Fruit fly (Drosophila melanogaster): Measurements from ENCODE around the gene tsg.

DNA sequence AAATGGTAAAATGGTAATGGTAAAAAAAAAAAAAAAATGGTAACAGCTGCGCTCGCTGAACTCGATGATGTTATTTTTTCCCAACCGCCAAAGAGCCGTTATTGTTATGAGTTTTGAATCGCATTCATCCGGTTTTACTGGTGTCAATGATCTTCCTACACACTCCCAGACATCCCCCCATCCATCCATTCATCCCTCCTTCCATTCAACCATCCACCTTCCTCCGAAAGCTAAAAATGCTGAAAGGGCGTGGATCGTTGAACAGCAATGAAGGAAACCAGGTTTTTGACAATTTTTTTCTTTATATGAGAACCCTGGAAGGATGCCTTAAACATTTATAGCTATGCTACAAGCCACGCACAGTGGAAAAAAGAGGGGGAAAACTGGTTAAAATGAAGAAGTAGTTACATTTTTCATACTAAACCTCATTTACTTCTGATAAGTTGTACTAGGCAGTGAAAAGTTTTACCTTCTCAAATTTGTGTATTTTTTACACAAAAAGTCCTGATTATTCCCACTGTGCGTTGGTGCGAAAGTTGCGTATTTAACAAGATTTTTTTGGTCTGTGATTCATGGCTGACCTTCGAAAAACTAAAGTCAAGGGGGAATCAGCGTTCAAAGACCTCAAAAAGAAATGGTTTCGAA lies 11.3 kb upstream of the tsg start:
- no peak for TF ChIP-seq psq (optimal IDR thresholded peaks at IDR 0.05)
- TF ChIP-seq CG8478 (optimal IDR thresholded peaks at IDR 0.05): no peak
- no peak for TF ChIP-seq usp (GFP tag; optimal IDR thresholded peaks at IDR 0.05)

Measured in whole organism.